Worm (Caenorhabditis elegans) whole organism, young adult: Measurements from ENCODE around the gene srh-31.

Experiments used
- F55B11.4 ChIP-seq: sonication (generic microtip); optimal IDR thresholded peaks from 2 replicates; lab custom pipeline; 2016; ENCODE audit warnings: missing compliant biosample characterization, missing genetic modification characterization, borderline replicate concordance; ENCODE audit not compliant: insufficient read depth
- ZK185.1 ChIP-seq: sonication (generic microtip); optimal IDR thresholded peaks from 2 replicates; lab custom pipeline; 2016; ENCODE audit warnings: mild to moderate bottlenecking, missing genetic modification characterization, missing compliant biosample characterization; ENCODE audit not compliant: poor library complexity, severe bottlenecking
- athp-1 ChIP-seq: sonication (generic microtip); optimal IDR thresholded peaks from 2 replicates; lab custom pipeline; 2017; ENCODE audit warnings: mild to moderate bottlenecking, missing genetic modification characterization, missing compliant biosample characterization
- ceh-79 ChIP-seq: sonication (generic microtip); optimal IDR thresholded peaks from 2 replicates; lab custom pipeline; 2017; ENCODE audit warnings: mild to moderate bottlenecking, missing genetic modification characterization, missing compliant biosample characterization
- hlh-26 ChIP-seq: fragments of 200-800 bp; sonication (Bioruptor generic); conservative IDR thresholded peaks from 2 replicates; pipeline ENCODE4 v1.3.6; 2022; ENCODE audit warnings: missing genetic modification reagents, missing genetic modification characterization, missing compliant biosample characterization
- nhr-80 ChIP-seq: sonication (generic microtip); optimal IDR thresholded peaks from 2 replicates; lab custom pipeline; 2016; ENCODE audit warnings: missing genetic modification characterization, missing compliant biosample characterization
- somi-1 ChIP-seq: fragments of 200-800 bp; sonication (Bioruptor generic); optimal IDR thresholded peaks from 2 replicates; lab custom pipeline; 2018; ENCODE audit warnings: mild to moderate bottlenecking, missing genetic modification characterization, missing compliant biosample characterization
- ztf-22 ChIP-seq: fragments of 200-800 bp; sonication (Bioruptor generic); optimal IDR thresholded peaks from 2 replicates; lab custom pipeline; 2018; ENCODE audit warnings: mild to moderate bottlenecking, missing genetic modification characterization, moderate library complexity, missing compliant biosample characterization

ce11 chrV:17699659-17700058 is 7.5 kb upstream of the srh-31 start, which contains the start of gene Y26G10.6:
- TF ChIP-seq hlh-26 (GFP tag; lab: Robert Waterston, UW) (no peak), ZK185.1 (tag; lab: Kevin White, UChicago) (no peak), somi-1 (GFP tag; lab: Kevin White, UChicago) (no peak), ceh-79 (tag; lab: Kevin White, UChicago) (no peak), nhr-80 (no peak), F55B11.4 (tag; lab: Kevin White, UChicago) (no peak), athp-1 (tag; lab: Kevin White, UChicago) (no peak), ztf-22 (GFP tag; lab: Kevin White, UChicago) (no peak)
